Worm (Caenorhabditis elegans) whole organism, young adult: Measurements from ENCODE around the gene cyp-33E3.

ENCODE experiments used
- B0035.1 ChIP-seq: sonication (generic microtip); optimal IDR thresholded peaks from 2 replicates; lab custom pipeline; 2016; ENCODE audit warnings: missing genetic modification characterization, mild to moderate bottlenecking, missing compliant biosample characterization, missing genotype, missing genetic modification reagents
- D2030.7 ChIP-seq: fragments of 200-800 bp; sonication (Bioruptor generic); IDR thresholded peaks from 2 replicates; pipeline ENCODE4 v1.3.6; 2022; ENCODE audit warnings: missing genetic modification reagents, missing genetic modification characterization, missing compliant biosample characterization
- F10E7.11 ChIP-seq: sonication (generic microtip); optimal IDR thresholded peaks from 2 replicates; lab custom pipeline; 2017; ENCODE audit warnings: mild to moderate bottlenecking, missing genetic modification characterization, moderate library complexity, missing compliant biosample characterization
- F33H1.4 ChIP-seq: fragments of 200-800 bp; sonication (Bioruptor generic); IDR thresholded peaks from 2 replicates; pipeline ENCODE4 v1.3.6; 2022; ENCODE audit warnings: missing genetic modification reagents, missing genetic modification characterization, missing compliant biosample characterization
- F55B11.4 ChIP-seq: sonication (generic microtip); optimal IDR thresholded peaks from 2 replicates; lab custom pipeline; 2016; ENCODE audit warnings: missing compliant biosample characterization, missing genetic modification characterization, borderline replicate concordance; ENCODE audit not compliant: insufficient read depth
- K12H6.12 ChIP-seq: fragments of 200-800 bp; sonication (Bioruptor generic); optimal IDR thresholded peaks from 2 replicates; lab custom pipeline; 2018; ENCODE audit warnings: mild to moderate bottlenecking, missing genetic modification characterization, missing compliant biosample characterization
- T07F8.4 ChIP-seq: sonication (generic microtip); optimal IDR thresholded peaks from 2 replicates; lab custom pipeline; 2016; ENCODE audit warnings: mild to moderate bottlenecking, missing genetic modification characterization, moderate library complexity, missing compliant biosample characterization
- Y53F4B.3 ChIP-seq: fragments of 200-800 bp; sonication (Bioruptor generic); IDR thresholded peaks from 2 replicates; pipeline ENCODE4 v1.3.6; 2022; ENCODE audit warnings: missing genetic modification reagents, missing genetic modification characterization, missing compliant biosample characterization
- Y53G8AR.9 ChIP-seq: fragments of 200-800 bp; sonication (Bioruptor generic); conservative IDR thresholded peaks from 2 replicates; pipeline ENCODE4 v1.3.6; 2022; ENCODE audit warnings: missing genetic modification reagents, missing genetic modification characterization, missing compliant biosample characterization
- Y79H2A.3 ChIP-seq: fragments of 200-800 bp; sonication (Bioruptor generic); conservative IDR thresholded peaks from 2 replicates; pipeline ENCODE4 v1.3.6; 2022; ENCODE audit warnings: missing genetic modification reagents, missing genetic modification characterization, missing compliant biosample characterization
- aptf-2 ChIP-seq: fragments of 200-800 bp; sonication (Bioruptor generic); conservative IDR thresholded peaks from 2 replicates; pipeline ENCODE4 v1.3.6; 2022; ENCODE audit warnings: missing genetic modification reagents, missing genetic modification characterization, missing compliant biosample characterization
- attf-5 ChIP-seq: fragments of 200-800 bp; sonication (Bioruptor generic); optimal IDR thresholded peaks from 2 replicates; lab custom pipeline; 2018; ENCODE audit warnings: mild to moderate bottlenecking, missing genetic modification characterization, missing compliant biosample characterization
- ccch-3 ChIP-seq: fragments of 200-800 bp; sonication (Bioruptor generic); optimal IDR thresholded peaks from 2 replicates; lab custom pipeline; 2018; ENCODE audit warnings: mild to moderate bottlenecking, missing genetic modification characterization, missing compliant biosample characterization
- ceh-27 ChIP-seq: fragments of 200-800 bp; sonication (Bioruptor generic); optimal IDR thresholded peaks from 2 replicates; lab custom pipeline; 2018; ENCODE audit warnings: mild to moderate bottlenecking, missing genetic modification characterization, moderate library complexity, missing compliant biosample characterization
- ceh-40 ChIP-seq: fragments of 200-800 bp; sonication (Bioruptor generic); IDR thresholded peaks from 2 replicates; pipeline ENCODE4 v1.3.6; 2022; ENCODE audit warnings: missing genetic modification characterization, missing compliant biosample characterization
- dox-1 ChIP-seq: fragments of 200-800 bp; sonication (Bioruptor generic); IDR thresholded peaks from 2 replicates; pipeline ENCODE4 v1.3.6; 2022; ENCODE audit warnings: missing genetic modification reagents, missing genetic modification characterization, missing compliant biosample characterization
- dpff-1 ChIP-seq: sonication (generic microtip); optimal IDR thresholded peaks from 2 replicates; lab custom pipeline; 2017; ENCODE audit warnings: mild to moderate bottlenecking, missing genetic modification characterization, missing compliant biosample characterization
- egrh-3 ChIP-seq: fragments of 200-800 bp; sonication (Bioruptor generic); IDR thresholded peaks from 2 replicates; pipeline ENCODE4 v1.3.6; 2022; ENCODE audit warnings: missing genetic modification reagents, missing genetic modification characterization, missing compliant biosample characterization
- ets-4 ChIP-seq: fragments of 200-800 bp; sonication (Bioruptor generic); optimal IDR thresholded peaks from 2 replicates; lab custom pipeline; 2018; ENCODE audit warnings: mild to moderate bottlenecking, missing genetic modification characterization, missing compliant biosample characterization
- hmg-1.2 ChIP-seq: fragments of 200-800 bp; sonication (Bioruptor generic); IDR thresholded peaks from 2 replicates; pipeline ENCODE4 v1.3.6; 2022; ENCODE audit warnings: missing genetic modification reagents, missing genetic modification characterization, missing compliant biosample characterization
- hrde-1 ChIP-seq: sonication (generic microtip); optimal IDR thresholded peaks from 2 replicates; lab custom pipeline; 2016; ENCODE audit warnings: missing genetic modification characterization, mild to moderate bottlenecking, missing compliant biosample characterization, moderate library complexity, missing genotype, missing genetic modification reagents, borderline replicate concordance
- hsf-1 ChIP-seq: fragments of 200-800 bp; sonication (Bioruptor generic); IDR thresholded peaks from 2 replicates; pipeline ENCODE4 v1.3.6; 2022; ENCODE audit warnings: missing genetic modification reagents, missing genetic modification characterization, missing compliant biosample characterization
- let-526 ChIP-seq: fragments of 200-800 bp; sonication (Bioruptor generic); IDR thresholded peaks from 2 replicates; pipeline ENCODE4 v1.3.6; 2022; ENCODE audit warnings: missing genetic modification reagents, missing genetic modification characterization, missing compliant biosample characterization
- lin-54 ChIP-seq: fragments of 200-800 bp; sonication (Bioruptor generic); optimal IDR thresholded peaks from 2 replicates; lab custom pipeline; 2018; ENCODE audit warnings: mild to moderate bottlenecking, missing genetic modification characterization, missing compliant biosample characterization
- madf-6 ChIP-seq: fragments of 200-800 bp; sonication (Bioruptor generic); IDR thresholded peaks from 2 replicates; pipeline ENCODE4 v1.3.6; 2022; ENCODE audit warnings: missing genetic modification reagents, missing genetic modification characterization, missing compliant biosample characterization
- nfyb-1 ChIP-seq: fragments of 200-800 bp; sonication (Bioruptor generic); IDR thresholded peaks from 2 replicates; pipeline ENCODE4 v1.3.6; 2022; ENCODE audit warnings: missing genetic modification reagents, missing genetic modification characterization, missing compliant biosample characterization
- nhr-27 ChIP-seq: fragments of 200-800 bp; sonication (Bioruptor generic); optimal IDR thresholded peaks from 2 replicates; lab custom pipeline; 2018; ENCODE audit warnings: mild to moderate bottlenecking, missing genetic modification characterization, moderate library complexity, missing compliant biosample characterization
- pbrm-1 ChIP-seq: fragments of 200-800 bp; sonication (Bioruptor generic); IDR thresholded peaks from 2 replicates; pipeline ENCODE4 v1.3.6; 2022; ENCODE audit warnings: missing genetic modification reagents, missing genetic modification characterization, missing compliant biosample characterization
- rpc-1 ChIP-seq, 2 experiments: fragments of 150-350 bp in 1 of 2; sonication (generic microtip) in 1 of 2; optimal IDR thresholded peaks; 2 replicates each; lab custom pipeline; 2014 to 2018; ENCODE audit warnings: missing biosample characterization in 1 of 2, missing genetic modification characterization in 1 of 2, missing genetic modification reagents in 1 of 2, missing genotype in 1 of 2
- snpc-1.1 ChIP-seq: sonication (generic microtip); optimal IDR thresholded peaks from 2 replicates; lab custom pipeline; 2017; ENCODE audit warnings: missing genetic modification characterization, mild to moderate bottlenecking, missing compliant biosample characterization, antibody characterized with exemption, moderate library complexity, missing genotype, missing genetic modification reagents; ENCODE audit not compliant: insufficient read depth
- snpc-3.4 ChIP-seq: sonication (generic microtip); optimal IDR thresholded peaks from 2 replicates; lab custom pipeline; 2017; ENCODE audit warnings: missing genetic modification characterization, mild to moderate bottlenecking, missing compliant biosample characterization, antibody characterized with exemption, moderate library complexity, missing genotype, missing genetic modification reagents
- snpc-4 ChIP-seq, 5 experiments: fragments of 150-350 bp in 1 of 5; sonication (generic microtip) in 4 of 5; optimal IDR thresholded peaks; 2 replicates each; lab custom pipeline; 2014 to 2018; ENCODE audit warnings: missing genetic modification characterization in 5 of 5, missing biosample characterization in 3 of 5, antibody characterized with exemption in 2 of 5, mild to moderate bottlenecking in 2 of 5, missing compliant biosample characterization in 2 of 5, missing genotype in 2 of 5, moderate library complexity in 2 of 5, missing genetic modification reagents in 1 of 5
- tbp1 ChIP-seq: fragments of 200-800 bp; sonication (Bioruptor generic); optimal IDR thresholded peaks from 2 replicates; lab custom pipeline; 2018; ENCODE audit warnings: mild to moderate bottlenecking, missing genetic modification characterization, missing compliant biosample characterization
- tbx-9 ChIP-seq: sonication (generic microtip); optimal IDR thresholded peaks from 2 replicates; lab custom pipeline; 2016; ENCODE audit warnings: borderline replicate concordance, missing genetic modification characterization, inconsistent platforms, missing compliant biosample characterization
- tlf-1 ChIP-seq: fragments of 200-800 bp; sonication (Bioruptor generic); optimal IDR thresholded peaks from 2 replicates; lab custom pipeline; 2018; ENCODE audit warnings: mild to moderate bottlenecking, missing genetic modification characterization, missing compliant biosample characterization
- unc-130 ChIP-seq: sonication (generic microtip); optimal IDR thresholded peaks from 2 replicates; lab custom pipeline; 2016; ENCODE audit warnings: missing genetic modification reagents, missing genetic modification characterization, missing compliant biosample characterization
- zim-3 ChIP-seq: sonication (generic microtip); optimal IDR thresholded peaks from 2 replicates; lab custom pipeline; 2017; ENCODE audit warnings: mild to moderate bottlenecking, missing genetic modification characterization, moderate library complexity, missing compliant biosample characterization
- ztf-18 ChIP-seq: sonication (generic microtip); optimal IDR thresholded peaks from 2 replicates; lab custom pipeline; 2016; ENCODE audit warnings: missing genotype, mild to moderate bottlenecking, missing genetic modification characterization, missing compliant biosample characterization
- ztf-25 ChIP-seq: fragments of 200-800 bp; sonication (Bioruptor generic); IDR thresholded peaks from 2 replicates; pipeline ENCODE4 v1.3.6; 2022; ENCODE audit warnings: missing genetic modification reagents, missing genetic modification characterization, missing compliant biosample characterization
- ztf-26 ChIP-seq: sonication (generic microtip); optimal IDR thresholded peaks from 2 replicates; lab custom pipeline; 2017; ENCODE audit warnings: missing genetic modification characterization, missing compliant biosample characterization
- ztf-28 ChIP-seq: fragments of 200-800 bp; sonication (Bioruptor generic); IDR thresholded peaks from 2 replicates; pipeline ENCODE4 v1.3.6; 2022; ENCODE audit warnings: missing genetic modification reagents, missing genetic modification characterization, missing compliant biosample characterization

cyp-33E3 gene

DNA sequence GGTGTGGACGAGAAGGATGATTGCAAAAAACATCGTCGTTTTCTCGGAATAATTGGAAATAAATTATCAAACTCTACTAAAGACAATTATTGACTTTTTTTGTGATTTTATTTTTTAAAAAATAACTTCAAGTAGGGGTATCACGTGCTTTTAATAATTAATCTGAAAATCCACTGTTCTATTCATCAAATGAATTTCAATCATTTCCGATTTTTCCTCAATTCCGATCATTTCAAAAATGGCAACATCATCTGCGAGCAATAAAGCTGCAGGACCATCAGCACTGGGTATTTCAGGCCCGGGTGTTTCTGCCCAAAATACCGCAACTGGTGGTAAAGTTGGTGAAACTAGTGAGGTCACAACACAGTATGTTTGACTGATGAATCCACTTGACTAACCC lies 2.3 kb downstream of the cyp-33E3 start, which contains the start of the genes F42A9.7 and F42A9.3:
Gene F42A9.7, minus strand, starts transcription at position 101 of the 400 bp plus-strand sequence.
Gene F42A9.3, plus strand, starts transcription at position 214 of the 400 bp plus-strand sequence.
- TF ChIP-seq snpc-1.1 (tag; lab: Kevin White, UChicago) (no peak), egrh-3 (GFP tag; lab: Robert Waterston, UW) (no peak), zim-3 (no peak), Y53G8AR.9 (GFP tag; lab: Robert Waterston, UW) (no peak), Y53F4B.3 (GFP tag; lab: Robert Waterston, UW) (no peak), nhr-27 (tag; lab: Kevin White, UChicago) (no peak), tlf-1 (GFP tag; lab: Kevin White, UChicago) (no peak), ets-4 (GFP tag; lab: Kevin White, UChicago) (no peak), nfyb-1 (GFP tag; lab: Robert Waterston, UW) (no peak), ztf-18 (tag; lab: Kevin White, UChicago) (no peak), aptf-2 (GFP tag; lab: Robert Waterston, UW) (no peak), F33H1.4 (GFP tag; lab: Robert Waterston, UW) (no peak), unc-130 (GFP tag; lab: Kevin White, UChicago) (no peak), ztf-25 (GFP tag; lab: Robert Waterston, UW) (no peak), dpff-1 (no peak)

DNA sequence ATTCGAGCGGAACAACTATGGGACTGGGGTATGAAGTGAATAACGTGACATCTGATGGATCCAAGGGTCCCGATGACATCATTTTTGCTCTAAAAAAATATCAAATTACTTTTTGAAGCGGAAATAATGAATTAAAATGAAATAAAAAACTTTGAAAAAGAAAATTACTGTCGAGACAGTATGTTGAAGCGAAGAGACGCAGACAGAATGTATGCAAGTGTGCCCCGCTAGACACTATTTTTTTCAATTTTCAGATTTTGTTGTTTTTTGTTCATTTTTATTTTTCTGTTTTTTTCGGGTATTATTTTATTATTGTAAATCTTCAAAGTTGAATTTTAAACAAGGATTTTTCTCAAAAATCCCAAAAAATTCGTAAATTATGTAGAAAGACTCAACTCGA lies 3.9 kb downstream of the cyp-33E3 start, which contains the start of gene F42A9.8:
Gene F42A9.8, minus strand, starts transcription at position 88 of the 400 bp plus-strand sequence.
- TF ChIP-seq hsf-1 (GFP tag; lab: Robert Waterston, UW) (no peak), tbx-9 (tag; lab: Kevin White, UChicago) (no peak), snpc-3.4 (tag; lab: Kevin White, UChicago) (peak; percentile 10), hmg-1.2 (GFP tag; lab: Robert Waterston, UW) (peak; percentile 96)

DNA sequence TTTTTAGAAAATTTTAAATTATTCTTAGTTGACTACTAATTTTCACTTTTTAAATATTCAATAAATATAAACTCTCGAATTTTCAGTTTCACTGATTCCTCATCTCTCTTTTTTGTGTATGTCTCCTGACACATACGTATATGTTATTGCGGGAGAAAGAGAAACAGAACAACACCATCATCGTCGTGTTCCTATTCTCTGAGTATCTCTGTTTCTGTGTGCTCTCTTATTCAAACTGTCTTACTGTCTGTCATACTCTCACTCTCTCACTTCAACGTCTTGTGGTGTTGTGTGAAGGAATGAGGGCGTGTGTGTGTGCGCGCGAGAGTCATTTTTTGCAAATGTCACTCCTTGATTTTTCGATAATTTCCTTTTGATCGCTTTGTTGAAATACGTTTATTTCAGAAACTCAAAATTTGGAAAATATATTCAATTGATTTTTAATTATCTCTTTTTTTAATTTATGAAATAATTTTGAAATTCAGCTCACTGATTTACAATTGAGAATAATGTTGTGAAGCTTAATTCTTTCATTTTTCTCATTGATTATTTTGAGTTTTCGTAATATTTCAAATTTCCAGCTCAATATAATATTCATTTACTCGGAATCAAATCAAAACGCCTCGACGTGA lies 5.4 kb downstream of the cyp-33E3 start, which contains the start of gene lin-49:
Gene lin-49, plus strand, starts transcription at position 582 of the 632 bp plus-strand sequence.
- TF ChIP-seq ztf-28 (GFP tag; lab: Robert Waterston, UW) (no peak), rpc-1 (optimal IDR thresholded peaks at IDR 0.05; lab: Kevin White, UChicago) (no peak), rpc-1 (tag; optimal IDR thresholded peaks at IDR 0.05; lab: Kevin White, UChicago) (no peak), ceh-40 (no peak), pbrm-1 (GFP tag; lab: Robert Waterston, UW) (no peak), hrde-1 (tag; lab: Kevin White, UChicago) (no peak), Y79H2A.3 (GFP tag; lab: Robert Waterston, UW) (no peak), ztf-26 (tag; lab: Kevin White, UChicago) (peak; percentile 38), B0035.1 (tag; lab: Kevin White, UChicago) (no peak), F55B11.4 (no peak), let-526 (GFP tag; lab: Robert Waterston, UW) (no peak), snpc-4 (GFP tag; optimal IDR thresholded peaks at IDR 0.05; lab: Kevin White, UChicago) (no peak), snpc-4 (tag; optimal IDR thresholded peaks at IDR 0.05; lab: Kevin White, UChicago) (peak in 1 of 4 experiments; percentile 23), tbp1 (GFP tag; lab: Kevin White, UChicago) (peak; percentile 32), unc-130 (GFP tag; lab: Kevin White, UChicago) (no peak), ceh-27 (GFP tag; lab: Kevin White, UChicago) (peak; percentile 66), ccch-3 (no peak), T07F8.4 (no peak), ztf-25 (GFP tag; lab: Robert Waterston, UW) (no peak), F10E7.11 (tag; lab: Kevin White, UChicago) (no peak), K12H6.12 (tag; lab: Kevin White, UChicago) (peak; percentile 56), ztf-18 (tag; lab: Kevin White, UChicago) (peak; percentile 23), madf-6 (GFP tag; lab: Robert Waterston, UW) (0 out of 2 replicates have a peak, but pooled peaks have one; percentile 16), D2030.7 (GFP tag; lab: Robert Waterston, UW) (no peak), lin-54 (peak; percentile 36), Y53G8AR.9 (GFP tag; lab: Robert Waterston, UW) (no peak), hmg-1.2 (GFP tag; lab: Robert Waterston, UW) (peak; percentile 86; the same call in 1 of the 2 replicates), attf-5 (GFP tag; lab: Kevin White, UChicago) (peak; percentile 85), dox-1 (GFP tag; lab: Robert Waterston, UW) (peak; percentile 60; the same call in 1 of the 2 replicates)
